Worm (Caenorhabditis elegans): ENCODE results near the gene ZK1055.7.

DNA sequence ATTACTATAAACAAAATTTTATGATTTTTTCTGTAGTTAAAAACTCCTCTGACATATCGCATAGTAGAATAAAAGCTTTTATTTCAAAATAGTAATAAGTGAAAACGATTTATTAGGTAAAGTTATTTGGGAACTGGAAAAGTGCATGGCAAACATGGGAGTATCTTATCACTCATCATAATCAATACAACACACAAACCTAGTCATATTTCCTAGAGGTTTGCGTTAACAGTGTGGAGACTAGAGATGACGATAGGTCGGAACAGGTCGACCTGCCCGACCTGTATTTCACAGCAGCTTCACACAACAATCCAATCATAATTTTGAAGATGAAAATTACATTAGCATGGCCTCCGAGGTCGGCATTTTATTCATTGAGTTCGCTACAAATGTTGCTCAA, 25.2 kb downstream of the ZK1055.7 start, which contains the start of gene EGAP9.3:
- TF ChIP-seq tbx-2 (tag; optimal IDR thresholded peaks at IDR 0.05) (no peak), lin-13 (GFP tag; optimal IDR thresholded peaks at IDR 0.05) (no peak), lin-35 (GFP tag; optimal IDR thresholded peaks at IDR 0.05) (no peak), lin-39 (tag; optimal IDR thresholded peaks at IDR 0.05) (no peak), snpc-4 (tag; optimal IDR thresholded peaks at IDR 0.05) (no peak), ceh-82 (tag; optimal IDR thresholded peaks at IDR 0.05) (no peak), nhr-237 (tag; optimal IDR thresholded peaks at IDR 0.05) (no peak), elt-3 (tag; optimal IDR thresholded peaks at IDR 0.05) (no peak), ceh-88 (GFP tag; IDR thresholded peaks at IDR 0.05) (no peak), vab-15 (tag; optimal IDR thresholded peaks at IDR 0.05) (no peak)
